Fruit fly (Drosophila melanogaster) whole organism, embryonic: ENCODE results near the gene ATPsyngamma.

Experiments used
- Antp ChIP-seq: fragments of 200-800 bp; sonication (Bioruptor generic); optimal IDR thresholded peaks from 3 replicates; lab custom pipeline; 2016; ENCODE audit warnings: missing biosample characterization, missing genetic modification characterization
- Bgb ChIP-seq: fragments of 200-800 bp; sonication (Bioruptor generic); IDR thresholded peaks from 2 replicates; pipeline ENCODE4 v1.3.6; 2022; ENCODE audit warnings: missing biosample characterization, missing genetic modification characterization; ENCODE audit not compliant: partially characterized antibody
- Blimp-1 ChIP-seq: fragments of 200-800 bp; sonication (Bioruptor generic); optimal IDR thresholded peaks from 3 replicates; lab custom pipeline; 2018; ENCODE audit warnings: missing biosample characterization, missing genetic modification characterization, mild to moderate bottlenecking, moderate library complexity, missing genetic modification reagents
- CG10979 ChIP-seq: fragments of 200-800 bp; sonication (Bioruptor generic); optimal IDR thresholded peaks from 2 replicates; lab custom pipeline; 2018; ENCODE audit warnings: missing biosample characterization, mild to moderate bottlenecking, missing genetic modification characterization, moderate library complexity
- CG11504 ChIP-seq: fragments of 200-800 bp; sonication (Bioruptor generic); optimal IDR thresholded peaks from 3 replicates; lab custom pipeline; 2019; ENCODE audit warnings: missing biosample characterization, mild to moderate bottlenecking, missing genetic modification characterization, moderate library complexity
- CG12071 ChIP-seq: fragments of 200-800 bp; sonication (Bioruptor generic); optimal IDR thresholded peaks from 3 replicates; lab custom pipeline; 2018; ENCODE audit warnings: missing biosample characterization, mild to moderate bottlenecking, missing genetic modification characterization
- CG12391 ChIP-seq: fragments of 200-800 bp; sonication (Bioruptor generic); optimal IDR thresholded peaks from 3 replicates; lab custom pipeline; 2018; ENCODE audit warnings: missing biosample characterization, mild to moderate bottlenecking, missing genetic modification characterization, moderate library complexity
- CG14710 ChIP-seq: fragments of 200-800 bp; sonication (Bioruptor generic); optimal IDR thresholded peaks from 3 replicates; lab custom pipeline; 2019; ENCODE audit warnings: missing biosample characterization, mild to moderate bottlenecking, missing genetic modification characterization, moderate library complexity
- CG15514 ChIP-seq: fragments of 200-800 bp; sonication (Bioruptor generic); optimal IDR thresholded peaks from 3 replicates; lab custom pipeline; 2017; ENCODE audit warnings: missing biosample characterization, missing genetic modification characterization, mild to moderate bottlenecking, moderate library complexity, missing genetic modification reagents
- CG1603 ChIP-seq: fragments of 200-800 bp; sonication (Bioruptor generic); optimal IDR thresholded peaks from 2 replicates; lab custom pipeline; 2019; ENCODE audit warnings: missing biosample characterization, mild to moderate bottlenecking, missing genetic modification characterization, moderate library complexity
- CG18262 ChIP-seq: fragments of 200-800 bp; optimal IDR thresholded peaks from 3 replicates; lab custom pipeline; 2019; ENCODE audit warnings: missing biosample characterization, mild to moderate bottlenecking, missing genetic modification characterization, moderate library complexity
- CG2712 ChIP-seq: fragments of 200-800 bp; optimal IDR thresholded peaks from 3 replicates; lab custom pipeline; 2019; ENCODE audit warnings: missing biosample characterization, mild to moderate bottlenecking, missing genetic modification characterization, moderate library complexity
- CG32772 ChIP-seq: fragments of 200-800 bp; sonication (Bioruptor generic); IDR thresholded peaks from 2 replicates; pipeline ENCODE4 v1.3.6; 2022; ENCODE audit warnings: missing biosample characterization, missing genetic modification characterization
- CG4328 ChIP-seq: fragments of 200-800 bp; sonication (Bioruptor generic); optimal IDR thresholded peaks from 3 replicates; lab custom pipeline; 2017; ENCODE audit warnings: missing biosample characterization, missing genetic modification reagents, missing genetic modification characterization
- CG6654 ChIP-seq: fragments of 200-800 bp; sonication (Bioruptor generic); optimal IDR thresholded peaks from 2 replicates; lab custom pipeline; 2017; ENCODE audit warnings: missing biosample characterization, mild to moderate bottlenecking, missing genetic modification characterization
- CG7556 ChIP-seq: fragments of 200-800 bp; sonication (Bioruptor generic); optimal IDR thresholded peaks from 2 replicates; lab custom pipeline; 2017; ENCODE audit warnings: missing biosample characterization, mild to moderate bottlenecking, missing genetic modification characterization
- CG8290 ChIP-seq, 3 experiments: fragments of 200-800 bp; sonication (Bioruptor generic); optimal IDR thresholded peaks; 2 replicates each; lab custom pipeline; 2016 to 2019; ENCODE audit warnings: missing biosample characterization in 3 of 3, missing genetic modification characterization in 3 of 3, mild to moderate bottlenecking in 2 of 3, moderate library complexity in 1 of 3
- CG9437 ChIP-seq: fragments of 200-800 bp; sonication (Bioruptor generic); optimal IDR thresholded peaks from 2 replicates; lab custom pipeline; 2018; ENCODE audit warnings: missing biosample characterization, mild to moderate bottlenecking, missing genetic modification characterization
- Gsc ChIP-seq: fragments of 200-800 bp; sonication (Bioruptor generic); IDR thresholded peaks from 2 replicates; pipeline ENCODE4 v1.3.6; 2022; ENCODE audit warnings: missing biosample characterization, missing genetic modification characterization
- Hand ChIP-seq: fragments of 200-800 bp; sonication (Bioruptor generic); optimal IDR thresholded peaks from 2 replicates; lab custom pipeline; 2017; ENCODE audit warnings: mild to moderate bottlenecking, missing biosample characterization, missing genetic modification reagents, missing genetic modification characterization
- Hey ChIP-seq: fragments of 200-800 bp; sonication (Bioruptor generic); optimal IDR thresholded peaks from 3 replicates; lab custom pipeline; 2018; ENCODE audit warnings: missing biosample characterization, mild to moderate bottlenecking, missing genetic modification characterization
- Jarid2 ChIP-seq: fragments of 200-800 bp; sonication (Bioruptor generic); optimal IDR thresholded peaks from 3 replicates; lab custom pipeline; 2017; ENCODE audit warnings: mild to moderate bottlenecking, missing biosample characterization, missing genetic modification reagents, missing genetic modification characterization
- Lhr ChIP-seq: fragments of 200-800 bp; sonication (Bioruptor generic); optimal IDR thresholded peaks from 3 replicates; lab custom pipeline; 2017; ENCODE audit warnings: mild to moderate bottlenecking, missing biosample characterization, missing genetic modification reagents, missing genetic modification characterization
- Nf-YB ChIP-seq: fragments of 200-800 bp; sonication (Bioruptor generic); optimal IDR thresholded peaks from 3 replicates; lab custom pipeline; 2019; ENCODE audit warnings: missing biosample characterization, mild to moderate bottlenecking, missing genetic modification characterization, moderate library complexity
- Nf-YC ChIP-seq: fragments of 200-800 bp; optimal IDR thresholded peaks from 3 replicates; lab custom pipeline; 2019; ENCODE audit warnings: missing biosample characterization, mild to moderate bottlenecking, missing genetic modification characterization, moderate library complexity
- Pdp1 ChIP-seq, 2 experiments: fragments of 200-800 bp; sonication (Bioruptor generic); optimal IDR thresholded peaks; 3 replicates each; lab custom pipeline; 2016; ENCODE audit warnings: missing biosample characterization in 2 of 2, missing genetic modification characterization in 2 of 2, mild to moderate bottlenecking in 1 of 2, moderate library complexity in 1 of 2
- Xbp1 ChIP-seq: fragments of 200-800 bp; sonication (Bioruptor generic); optimal IDR thresholded peaks from 3 replicates; lab custom pipeline; 2016; ENCODE audit warnings: missing biosample characterization, mild to moderate bottlenecking, missing genetic modification characterization
- Xrp1 ChIP-seq: fragments of 200-800 bp; sonication (Bioruptor generic); IDR thresholded peaks from 2 replicates; pipeline ENCODE4 v1.3.6; 2022; ENCODE audit warnings: missing biosample characterization, missing genetic modification characterization
- ash1 ChIP-seq: fragments of 200-800 bp; sonication (Bioruptor generic); optimal IDR thresholded peaks from 2 replicates; lab custom pipeline; 2018; ENCODE audit warnings: missing biosample characterization, mild to moderate bottlenecking, missing genetic modification characterization
- chm ChIP-seq: fragments of 200-800 bp; sonication (Bioruptor generic); IDR thresholded peaks from 2 replicates; pipeline ENCODE4 v1.3.6; 2022; ENCODE audit warnings: missing biosample characterization, missing genetic modification characterization
- corto ChIP-seq: fragments of 200-800 bp; sonication (Bioruptor generic); optimal IDR thresholded peaks from 2 replicates; lab custom pipeline; 2016; ENCODE audit warnings: missing biosample characterization, mild to moderate bottlenecking, missing genetic modification characterization, moderate library complexity
- dati ChIP-seq: fragments of 200-800 bp; sonication (Bioruptor generic); IDR thresholded peaks from 2 replicates; pipeline ENCODE4 v1.3.6; 2022; ENCODE audit warnings: missing biosample characterization, missing genetic modification characterization
- dmrt99B ChIP-seq: fragments of 200-800 bp; sonication (Bioruptor generic); optimal IDR thresholded peaks from 2 replicates; lab custom pipeline; 2018; ENCODE audit warnings: missing biosample characterization, mild to moderate bottlenecking, missing genetic modification characterization, moderate library complexity
- dysf ChIP-seq: fragments of 200-800 bp; sonication (Bioruptor generic); IDR thresholded peaks from 3 replicates; pipeline ENCODE4 v1.3.6; 2022; ENCODE audit warnings: missing biosample characterization, missing genetic modification characterization
- eyg ChIP-seq: fragments of 200-800 bp; sonication (Bioruptor generic); optimal IDR thresholded peaks from 3 replicates; lab custom pipeline; 2016; ENCODE audit warnings: missing biosample characterization, missing genetic modification characterization
- gem ChIP-seq: fragments of 200-800 bp; sonication (Bioruptor generic); optimal IDR thresholded peaks from 2 replicates; lab custom pipeline; 2019; ENCODE audit warnings: missing biosample characterization, mild to moderate bottlenecking, missing genetic modification characterization, moderate library complexity
- jumu ChIP-seq: fragments of 200-800 bp; sonication (Bioruptor generic); optimal IDR thresholded peaks from 3 replicates; lab custom pipeline; 2016; ENCODE audit warnings: missing biosample characterization, missing genetic modification characterization
- luna ChIP-seq: fragments of 200-800 bp; sonication (Bioruptor generic); optimal IDR thresholded peaks from 2 replicates; lab custom pipeline; 2016; ENCODE audit warnings: missing biosample characterization, missing genetic modification characterization
- pho ChIP-seq: fragments of 200-800 bp; sonication (Bioruptor generic); optimal IDR thresholded peaks from 2 replicates; lab custom pipeline; 2016; ENCODE audit warnings: missing biosample characterization, missing genetic modification characterization
- phol ChIP-seq: fragments of 200-800 bp; sonication (Bioruptor generic); optimal IDR thresholded peaks from 3 replicates; lab custom pipeline; 2018; ENCODE audit warnings: missing biosample characterization, mild to moderate bottlenecking, missing genetic modification characterization, moderate library complexity
- repo ChIP-seq: fragments of 200-800 bp; sonication (Bioruptor generic); optimal IDR thresholded peaks from 2 replicates; lab custom pipeline; 2016; ENCODE audit warnings: missing biosample characterization, missing genetic modification characterization
- sens ChIP-seq: fragments of 200-800 bp; sonication (Bioruptor generic); peaks from one replicate; lab custom pipeline; 2016; ENCODE audit warnings: missing biosample characterization, missing genetic modification characterization
- sens-2 ChIP-seq: fragments of 200-800 bp; sonication (Bioruptor generic); IDR thresholded peaks from 2 replicates; pipeline ENCODE4 v1.3.6; 2022; ENCODE audit warnings: missing biosample characterization, missing genetic modification characterization
- zen ChIP-seq: fragments of 200-800 bp; sonication (Bioruptor generic); optimal IDR thresholded peaks from 3 replicates; lab custom pipeline; 2018; ENCODE audit warnings: missing biosample characterization, mild to moderate bottlenecking, missing genetic modification characterization, moderate library complexity
- zf30C ChIP-seq: fragments of 200-800 bp; sonication (Bioruptor generic); optimal IDR thresholded peaks from 3 replicates; lab custom pipeline; 2018; ENCODE audit warnings: missing biosample characterization, mild to moderate bottlenecking, missing genetic modification characterization

The ATPsyngamma gene

dm6 chr3R:29705789-29706303 lies 43.1 kb downstream of the ATPsyngamma start (continued):
- no peak for TF ChIP-seq CG8290 (GFP tag; optimal IDR thresholded peaks at IDR 0.05; lab: Kevin White, UChicago)
- no peak for TF ChIP-seq CG8290 (tag; optimal IDR thresholded peaks at IDR 0.05; lab: Kevin White, UChicago)
- peak; percentile 18 for TF ChIP-seq CG12391 (tag; lab: Kevin White, UChicago)
- no peak for TF ChIP-seq Jarid2 (GFP tag; lab: Kevin White, UChicago)
- TF ChIP-seq Hand (GFP tag; lab: Kevin White, UChicago), result no peak
- TF ChIP-seq CG15514 (GFP tag; lab: Kevin White, UChicago), result no peak
- TF ChIP-seq dmrt99B (tag; lab: Kevin White, UChicago), result peak; percentile 65

- TF ChIP-seq Bgb (GFP tag; lab: Robert Waterston, UW), result no peak
- peak in 1 of 2 experiments; percentile 52 for TF ChIP-seq Pdp1 (GFP tag; optimal IDR thresholded peaks at IDR 0.05; lab: Kevin White, UChicago)
- peak; percentile 28 for TF ChIP-seq CG1603 (tag; lab: Kevin White, UChicago)
- peak; percentile 19 for TF ChIP-seq CG2712 (tag; lab: Kevin White, UChicago)
- no peak for TF ChIP-seq zen
- TF ChIP-seq gem (tag; lab: Kevin White, UChicago), result peak; percentile 13
- TF ChIP-seq dati, result no peak
- peak; percentile 4 for TF ChIP-seq phol (tag; lab: Kevin White, UChicago)
- peak; percentile 0 for TF ChIP-seq CG11504 (tag; lab: Kevin White, UChicago)
- TF ChIP-seq sens, result peak; percentile 41
- peak; percentile 54; the same call in 1 of the 2 replicates for TF ChIP-seq Xrp1 (GFP tag; lab: Robert Waterston, UW)
- no peak for TF ChIP-seq pho (GFP tag; lab: Kevin White, UChicago)
- peak; percentile 5 for TF ChIP-seq CG14710 (tag; lab: Kevin White, UChicago)
- TF ChIP-seq CG18262, result peak; percentile 13
- TF ChIP-seq CG10979 (tag; lab: Kevin White, UChicago), result peak; percentile 29
Measured at dm6 chr3R:29704557-29704956, 44.4 kb downstream of the ATPsyngamma start.

dm6 chr3R:29701739-29702138 lies 47.2 kb downstream of the ATPsyngamma start:
- TF ChIP-seq Nf-YC (tag; lab: Kevin White, UChicago) (peak; percentile 50), Nf-YB (GFP tag; lab: Kevin White, UChicago) (peak; percentile 75), ash1 (GFP tag; lab: Kevin White, UChicago) (no peak), CG6654 (GFP tag; lab: Kevin White, UChicago) (no peak), luna (no peak), dysf (no peak), CG9437 (GFP tag; lab: Kevin White, UChicago) (no peak), CG4328 (GFP tag; lab: Kevin White, UChicago) (no peak), Hey (tag; lab: Kevin White, UChicago) (no peak)

- TF ChIP-seq sens-2 (GFP tag; lab: Robert Waterston, UW), result peak; percentile 62; the same call in 1 of the 2 replicates
- 0 out of 2 replicates have a peak, but pooled peaks have one; percentile 29 for TF ChIP-seq chm (GFP tag; lab: Robert Waterston, UW)
- peak; percentile 32 for TF ChIP-seq CG7556 (GFP tag; lab: Kevin White, UChicago)
- TF ChIP-seq zf30C (GFP tag; lab: Kevin White, UChicago), result no peak
- TF ChIP-seq CG32772 (GFP tag; lab: Robert Waterston, UW), result peak; percentile 70
- TF ChIP-seq Antp, result peak; percentile 59
- peak; percentile 22 for TF ChIP-seq Blimp-1
- TF ChIP-seq CG12071 (GFP tag; lab: Kevin White, UChicago), result no peak
- TF ChIP-seq Xbp1 (GFP tag; lab: Kevin White, UChicago), result peak; percentile 0
- TF ChIP-seq jumu (GFP tag; lab: Kevin White, UChicago), result peak; percentile 46
- no peak for TF ChIP-seq corto
- TF ChIP-seq Gsc (GFP tag; lab: Robert Waterston, UW), result peak; percentile 27; the same call in 1 of the 2 replicates
- TF ChIP-seq Lhr (GFP tag; lab: Kevin White, UChicago), result no peak
- no peak for TF ChIP-seq repo
- TF ChIP-seq eyg, result peak; percentile 10
Measured at dm6 chr3R:29699220-29699619, 49.7 kb downstream of the ATPsyngamma start.
